Worm (Caenorhabditis elegans): ENCODE data around the gene ZK757.10.

The ZK757.10 gene

DNA sequence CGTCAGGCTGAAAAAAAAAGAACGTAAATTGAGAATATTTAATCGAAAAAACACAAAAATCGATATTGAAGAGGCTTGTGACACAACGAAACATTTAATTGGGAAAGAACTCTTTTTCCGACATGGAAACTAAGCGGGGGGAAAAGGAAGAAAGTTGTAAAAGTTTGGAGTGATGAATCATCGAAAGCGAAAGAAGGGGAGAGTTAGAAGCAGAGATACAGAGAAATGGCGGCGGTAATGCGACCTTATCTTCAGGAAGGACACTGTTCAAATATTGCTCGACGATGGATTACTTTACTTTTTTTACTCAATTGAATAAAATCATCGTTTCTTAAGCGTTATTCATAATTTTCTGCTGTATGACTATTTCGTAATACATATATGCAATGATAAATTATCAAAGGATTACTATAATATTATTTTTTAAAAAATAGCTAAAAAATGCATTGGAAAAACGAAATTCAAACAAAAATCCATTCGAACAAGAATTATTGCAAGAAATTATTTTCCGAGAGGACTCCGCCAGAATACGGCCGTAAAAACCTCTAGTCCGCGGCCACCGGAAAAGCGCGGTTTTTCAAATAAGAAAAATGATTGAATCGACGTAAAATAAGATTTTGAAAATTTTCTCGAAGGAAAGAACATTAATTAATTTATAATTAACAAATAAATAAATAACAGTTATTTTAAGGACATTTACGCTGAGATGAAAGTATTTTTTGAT lies 9.1 kb upstream of the ZK757.10 start, which contains the start of gene dhhc-4:
dhhc-4 (minus strand) TSS at position 13 of the 724 bp plus-strand sequence.
- TF ChIP-seq nhr-48 (tag; optimal IDR thresholded peaks at IDR 0.05) (no peak), rbr-2 (tag; optimal IDR thresholded peaks at IDR 0.05) (peak; percentile 51), fkh-10 (GFP tag; optimal IDR thresholded peaks at IDR 0.05) (no peak), daf-12 (tag; optimal IDR thresholded peaks at IDR 0.05) (no peak), aha-1 (tag) (peak; percentile 13), lin-39 (tag; optimal IDR thresholded peaks at IDR 0.05) (no peak), ZK337.2 (GFP tag; IDR thresholded peaks at IDR 0.05) (peak; percentile 94), nhr-102 (tag; optimal IDR thresholded peaks at IDR 0.05) (peak; percentile 57), Y48G9A.11 (GFP tag; IDR thresholded peaks at IDR 0.05) (peak; percentile 54; the same call in 1 of the 2 replicates), mep-1 (tag; optimal IDR thresholded peaks at IDR 0.05) (peak; percentile 48), R02D3.7 (tag; optimal IDR thresholded peaks at IDR 0.05) (no peak), arid-1 (GFP tag; conservative IDR thresholded peaks at IDR 0.05) (no peak), hif-1 (tag; optimal IDR thresholded peaks at IDR 0.05) (peak in 1 of 2 experiments; percentile 91), F10B5.3 (tag; optimal IDR thresholded peaks at IDR 0.05) (peak; percentile 5), unc-130 (GFP tag; optimal IDR thresholded peaks at IDR 0.05) (peak; percentile 89), hlh-30 (tag; optimal IDR thresholded peaks at IDR 0.05; ENCODE audit: insufficient read depth) (peak; percentile 20), nhr-6 (tag; optimal IDR thresholded peaks at IDR 0.05) (peak; percentile 71), duxl-1 (tag; optimal IDR thresholded peaks at IDR 0.05; ENCODE audit: poor library complexity) (peak; percentile 39), daf-16 (GFP tag; optimal IDR thresholded peaks at IDR 0.05) (peak in 1 of 2 experiments; percentile 10), daf-16 (tag; optimal IDR thresholded peaks at IDR 0.05) (no peak), mes-2 (tag; optimal IDR thresholded peaks at IDR 0.05; ENCODE audit: poor library complexity, severe bottlenecking) (peak; percentile 99), F37D6.2 (tag; optimal IDR thresholded peaks at IDR 0.05) (peak; percentile 19), zip-11 (GFP tag; IDR thresholded peaks at IDR 0.05) (no peak), ceh-62 (tag; optimal IDR thresholded peaks at IDR 0.05) (no peak), dmd-9 (GFP tag; IDR thresholded peaks at IDR 0.05) (peak; percentile 79), lsy-2 (tag; optimal IDR thresholded peaks at IDR 0.05) (peak in 1 of 2 experiments; percentile 71), T20F7.1 (GFP tag; optimal IDR thresholded peaks at IDR 0.05) (peak; percentile 11), lir-3 (tag; optimal IDR thresholded peaks at IDR 0.05) (no peak), ceh-32 (tag; optimal IDR thresholded peaks at IDR 0.05; ENCODE audit: poor library complexity) (peak; percentile 19), unc-62 (GFP tag; optimal IDR thresholded peaks at IDR 0.05 in 1 of 2) (peak in 1 of 2 experiments; percentile 59), unc-62 (tag; optimal IDR thresholded peaks at IDR 0.05) (no peak), daf-19 (GFP tag; conservative IDR thresholded peaks at IDR 0.05) (0 out of 2 replicates have a peak, but pooled peaks have one; percentile 14), sdz-12 (GFP tag; optimal IDR thresholded peaks at IDR 0.05) (peak; percentile 54), pqm-1 (tag; optimal IDR thresholded peaks at IDR 0.05) (peak; percentile 5), egl-27 (tag; optimal IDR thresholded peaks at IDR 0.05) (no peak), pha-4 (GFP tag; IDR thresholded peaks at IDR 0.05) (no peak), pha-4 (tag; optimal IDR thresholded peaks at IDR 0.05) (no peak), dpl-1 (GFP tag; optimal IDR thresholded peaks at IDR 0.05) (peak; percentile 94), skn-1 (tag; optimal IDR thresholded peaks at IDR 0.05) (no peak), zfp-3 (GFP tag; conservative IDR thresholded peaks at IDR 0.05) (0 out of 2 replicates have a peak, but pooled peaks have one; percentile 22), tag-97 (GFP tag; IDR thresholded peaks at IDR 0.05) (0 out of 2 replicates have a peak, but pooled peaks have one; percentile 58), vab-7 (GFP tag; IDR thresholded peaks at IDR 0.05) (no peak), mdl-1 (tag; optimal IDR thresholded peaks at IDR 0.05) (no peak), lin-15B (tag; optimal IDR thresholded peaks at IDR 0.05) (no peak)
